Fruit fly (Drosophila melanogaster): ENCODE results near the gene Gal.

The Gal gene

dm6 chr2L:6047528-6048160, 41.0 kb upstream of the Gal start, which contains the start of gene IPIP (continued):
- TF ChIP-seq Hr4 (GFP tag; optimal IDR thresholded peaks at IDR 0.05) = peak; percentile 12
- peak; percentile 97 for TF ChIP-seq svp (GFP tag)
- peak; percentile 22 for TF ChIP-seq CG1621 (tag; optimal IDR thresholded peaks at IDR 0.05)
- TF ChIP-seq CG10631 (GFP tag; optimal IDR thresholded peaks at IDR 0.05) = no peak
- TF ChIP-seq CG34406 (GFP tag; optimal IDR thresholded peaks at IDR 0.05) = no peak
- peak; percentile 11 for TF ChIP-seq CG6792 (GFP tag; optimal IDR thresholded peaks at IDR 0.05)
- TF ChIP-seq Ets96B (tag; optimal IDR thresholded peaks at IDR 0.05) = no peak

- TF ChIP-seq CG1621 (tag; optimal IDR thresholded peaks at IDR 0.05) (no peak), Hr39 (GFP tag; optimal IDR thresholded peaks at IDR 0.05) (no peak), CG6276 (GFP tag; optimal IDR thresholded peaks at IDR 0.05) (no peak), acj6 (GFP tag; optimal IDR thresholded peaks at IDR 0.05) (no peak), cyc (GFP tag; optimal IDR thresholded peaks at IDR 0.05) (no peak), Blimp-1 (GFP tag; optimal IDR thresholded peaks at IDR 0.05) (no peak), CG11902 (GFP tag; optimal IDR thresholded peaks at IDR 0.05) (no peak), svp (GFP tag) (no peak), eg (GFP tag; IDR thresholded peaks at IDR 0.05) (no peak), CG7368 (GFP tag; optimal IDR thresholded peaks at IDR 0.05) (no peak), achi (GFP tag; optimal IDR thresholded peaks at IDR 0.05) (no peak), CG11762 (GFP tag; optimal IDR thresholded peaks at IDR 0.05; ENCODE audit: insufficient read depth) (no peak), CG3919 (GFP tag; optimal IDR thresholded peaks at IDR 0.05) (no peak), Gug (GFP tag; IDR thresholded peaks at IDR 0.05) (no peak), Eip93F (GFP tag; optimal IDR thresholded peaks at IDR 0.05) (no peak), dac (GFP tag; optimal IDR thresholded peaks at IDR 0.05) (no peak)
Measured at dm6 chr2L:6046865-6047264, 40.2 kb upstream of the Gal start.

dm6 chr2L:6045972-6046718, 39.5 kb upstream of the Gal start, which contains the start of gene Pfas:
Pfas (minus strand) TSS chr2L:6046050.
- TF ChIP-seq CG6854 (GFP tag; optimal IDR thresholded peaks at IDR 0.05) (peak; percentile 26), Ets21C (GFP tag; optimal IDR thresholded peaks at IDR 0.05) (no peak), Blimp-1 (GFP tag; optimal IDR thresholded peaks at IDR 0.05) (peak; percentile 32), dac (GFP tag; optimal IDR thresholded peaks at IDR 0.05) (no peak), Gug (GFP tag; IDR thresholded peaks at IDR 0.05) (peak; percentile 40; the same call in 1 of the 2 replicates), CG6276 (GFP tag; optimal IDR thresholded peaks at IDR 0.05) (no peak), svp (GFP tag) (no peak), CG9139 (GFP tag; optimal IDR thresholded peaks at IDR 0.05) (no peak), Sox14 (GFP tag; optimal IDR thresholded peaks at IDR 0.05) (peak; percentile 65), Hr39 (GFP tag; optimal IDR thresholded peaks at IDR 0.05) (peak; percentile 57), eg (GFP tag; IDR thresholded peaks at IDR 0.05) (peak; percentile 49; the same call in 2 of the 3 replicates), Sox102F (GFP tag; optimal IDR thresholded peaks at IDR 0.05) (peak; percentile 71), CG1621 (tag; optimal IDR thresholded peaks at IDR 0.05) (peak; percentile 50), OdsH (GFP tag; optimal IDR thresholded peaks at IDR 0.05) (no peak), esn (GFP tag; optimal IDR thresholded peaks at IDR 0.05) (peak; percentile 76), fkh (GFP tag; optimal IDR thresholded peaks at IDR 0.05) (peak; percentile 40), achi (GFP tag; optimal IDR thresholded peaks at IDR 0.05) (peak; percentile 25), salr (GFP tag; optimal IDR thresholded peaks at IDR 0.05) (no peak), CG11294 (GFP tag; IDR thresholded peaks at IDR 0.05) (peak; percentile 29; the same call in 1 of the 2 replicates), CG8319 (GFP tag; optimal IDR thresholded peaks at IDR 0.05) (no peak), dsx (GFP tag; optimal IDR thresholded peaks at IDR 0.05; ENCODE audit: poor library complexity, severe bottlenecking) (no peak), CG31627 (GFP tag; optimal IDR thresholded peaks at IDR 0.05) (peak; percentile 63), CG6808 (GFP tag; optimal IDR thresholded peaks at IDR 0.05) (peak; percentile 76), fd85E (GFP tag; optimal IDR thresholded peaks at IDR 0.05) (no peak), acj6 (GFP tag; optimal IDR thresholded peaks at IDR 0.05) (peak; percentile 64), CG16779 (tag; optimal IDR thresholded peaks at IDR 0.05) (no peak), CG6163 (GFP tag; IDR thresholded peaks at IDR 0.05) (peak; percentile 52; the same call in 2 of the 3 replicates), Hr4 (GFP tag; optimal IDR thresholded peaks at IDR 0.05) (no peak), Smox (GFP tag; optimal IDR thresholded peaks at IDR 0.05) (no peak), CG8632 (GFP tag; optimal IDR thresholded peaks at IDR 0.05) (peak; percentile 1), CG7368 (GFP tag; optimal IDR thresholded peaks at IDR 0.05) (peak; percentile 37), CG11902 (GFP tag; optimal IDR thresholded peaks at IDR 0.05) (no peak), Hr38 (GFP tag; optimal IDR thresholded peaks at IDR 0.05) (no peak), CG3032 (tag; optimal IDR thresholded peaks at IDR 0.05) (peak; percentile 59), vri (GFP tag; optimal IDR thresholded peaks at IDR 0.05) (peak; percentile 98), CG3919 (GFP tag; optimal IDR thresholded peaks at IDR 0.05) (peak; percentile 66)
